Fruit fly (Drosophila melanogaster): ENCODE data around the gene Gapdh2.

Gapdh2 gene

dm6 chrX:15910570-15910969 lies 42.6 kb downstream of the Gapdh2 start, which contains the start of gene Lrp4:
Lrp4 (plus strand) TSS chrX:15910870.
- TF ChIP-seq Antp (GFP tag; optimal IDR thresholded peaks at IDR 0.05), result no peak
- TF ChIP-seq pan (optimal IDR thresholded peaks at IDR 0.05), result no peak
- no peak for TF ChIP-seq pan (GFP tag; optimal IDR thresholded peaks at IDR 0.05 in 1 of 2, IDR thresholded peaks at IDR 0.05 in 1 of 2)
- peak; percentile 87 for TF ChIP-seq CG18011 (GFP tag; optimal IDR thresholded peaks at IDR 0.05)
- TF ChIP-seq Deaf1 (tag; optimal IDR thresholded peaks at IDR 0.05), result peak; percentile 56
